Fruit fly (Drosophila melanogaster) whole organism, embryonic: Measurements from ENCODE around the gene elgi.

Experiments
- Adf1 ChIP-seq: fragments of 200-800 bp; sonication (Bioruptor generic); IDR thresholded peaks from 2 replicates; pipeline ENCODE4 v1.3.6; 2022; ENCODE audit warnings: missing biosample characterization, missing genetic modification characterization
- Atf6 ChIP-seq: fragments of 200-800 bp; sonication (Bioruptor generic); IDR thresholded peaks from 2 replicates; pipeline ENCODE4 v1.3.6; 2022; ENCODE audit warnings: missing biosample characterization, missing genetic modification characterization
- Bgb ChIP-seq: fragments of 200-800 bp; sonication (Bioruptor generic); IDR thresholded peaks from 2 replicates; pipeline ENCODE4 v1.3.6; 2022; ENCODE audit warnings: missing biosample characterization, missing genetic modification characterization; ENCODE audit not compliant: partially characterized antibody
- CG11560 ChIP-seq: fragments of 200-800 bp; sonication (Bioruptor generic); IDR thresholded peaks from 3 replicates; pipeline ENCODE4 v1.3.6; 2022; ENCODE audit warnings: missing biosample characterization, missing genetic modification characterization
- CG12391 ChIP-seq: fragments of 200-800 bp; sonication (Bioruptor generic); optimal IDR thresholded peaks from 3 replicates; lab custom pipeline; 2018; ENCODE audit warnings: missing biosample characterization, mild to moderate bottlenecking, missing genetic modification characterization, moderate library complexity
- CG12942 ChIP-seq: fragments of 200-800 bp; sonication (Bioruptor generic); optimal IDR thresholded peaks from 3 replicates; lab custom pipeline; 2016; ENCODE audit warnings: missing biosample characterization, missing genetic modification characterization
- CG15601 ChIP-seq: fragments of 200-800 bp; sonication (Bioruptor generic); optimal IDR thresholded peaks from 3 replicates; lab custom pipeline; 2019; ENCODE audit warnings: missing biosample characterization, mild to moderate bottlenecking, missing genetic modification characterization, moderate library complexity
- CG1603 ChIP-seq: fragments of 200-800 bp; sonication (Bioruptor generic); optimal IDR thresholded peaks from 2 replicates; lab custom pipeline; 2019; ENCODE audit warnings: missing biosample characterization, mild to moderate bottlenecking, missing genetic modification characterization, moderate library complexity
- CG16815 ChIP-seq: fragments of 200-800 bp; sonication (Bioruptor generic); optimal IDR thresholded peaks from 3 replicates; lab custom pipeline; 2017; ENCODE audit warnings: missing biosample characterization, mild to moderate bottlenecking, missing genetic modification characterization
- CG30403 ChIP-seq: fragments of 200-800 bp; sonication (Bioruptor generic); optimal IDR thresholded peaks from 3 replicates; lab custom pipeline; 2016; ENCODE audit warnings: missing biosample characterization, missing genetic modification characterization
- CG3847 ChIP-seq: fragments of 200-800 bp; sonication (Bioruptor generic); IDR thresholded peaks from 2 replicates; pipeline ENCODE4 v1.3.6; 2022; ENCODE audit warnings: missing biosample characterization, missing genetic modification characterization
- CG3995 ChIP-seq: fragments of 200-800 bp; sonication (Bioruptor generic); optimal IDR thresholded peaks from 3 replicates; lab custom pipeline; 2016; ENCODE audit warnings: missing biosample characterization, missing genetic modification characterization
- CG4404 ChIP-seq: fragments of 200-800 bp; sonication (Bioruptor generic); IDR thresholded peaks from 2 replicates; pipeline ENCODE4 v1.3.6; 2022; ENCODE audit warnings: missing biosample characterization, missing genetic modification characterization
- CG6854 ChIP-seq: fragments of 200-800 bp; sonication (Bioruptor generic); optimal IDR thresholded peaks from 3 replicates; lab custom pipeline; 2017; ENCODE audit warnings: missing biosample characterization, mild to moderate bottlenecking, missing genetic modification characterization
- CG7786 ChIP-seq: fragments of 200-800 bp; sonication (Bioruptor generic); optimal IDR thresholded peaks from 2 replicates; lab custom pipeline; 2016; ENCODE audit warnings: missing biosample characterization, missing genetic modification characterization
- CG9727 ChIP-seq: fragments of 200-800 bp; sonication (Bioruptor generic); optimal IDR thresholded peaks from 3 replicates; lab custom pipeline; 2017; ENCODE audit warnings: missing biosample characterization, mild to moderate bottlenecking, missing genetic modification characterization
- Camta ChIP-seq: fragments of 200-800 bp; sonication (Bioruptor generic); optimal IDR thresholded peaks from 2 replicates; lab custom pipeline; 2016; ENCODE audit warnings: missing biosample characterization, missing genetic modification characterization
- Doc2 ChIP-seq: fragments of 200-800 bp; sonication (Bioruptor generic); IDR thresholded peaks from 2 replicates; pipeline ENCODE4 v1.3.6; 2022; ENCODE audit warnings: missing biosample characterization, missing genetic modification characterization
- Doc3 ChIP-seq: fragments of 200-800 bp; sonication (Bioruptor generic); IDR thresholded peaks from 3 replicates; pipeline ENCODE4 v1.3.6; 2022; ENCODE audit warnings: missing biosample characterization, missing genetic modification characterization; ENCODE audit not compliant: partially characterized antibody
- HHEX ChIP-seq: fragments of 200-800 bp; sonication (Bioruptor generic); optimal IDR thresholded peaks from 3 replicates; lab custom pipeline; 2017; ENCODE audit warnings: missing biosample characterization, mild to moderate bottlenecking, missing genetic modification characterization, missing genetic modification reagents
- HmgD ChIP-seq: fragments of 200-800 bp; sonication (Bioruptor generic); optimal IDR thresholded peaks from 3 replicates; lab custom pipeline; 2016; ENCODE audit warnings: missing biosample characterization, missing genetic modification characterization
- Hr78 ChIP-seq, 2 experiments: fragments of 200-800 bp in 1 of 2; fragments of >200 bp in 1 of 2; sonication (Bioruptor generic) in 1 of 2; optimal IDR thresholded peaks; 2 replicates each; lab custom pipeline; 2017 to 2019; ENCODE audit warnings: missing biosample characterization in 2 of 2, missing genetic modification characterization in 2 of 2, mild to moderate bottlenecking in 1 of 2, moderate library complexity in 1 of 2
- Mes4 ChIP-seq: fragments of 200-800 bp; sonication (Bioruptor generic); optimal IDR thresholded peaks from 2 replicates; lab custom pipeline; 2016; ENCODE audit warnings: missing biosample characterization, missing genetic modification characterization
- NFAT ChIP-seq: fragments of 200-800 bp; sonication (Bioruptor generic); IDR thresholded peaks from 2 replicates; pipeline ENCODE4 v1.3.6; 2022; ENCODE audit warnings: missing biosample characterization, missing genetic modification characterization
- Optix ChIP-seq: fragments of 200-800 bp; sonication (Bioruptor generic); IDR thresholded peaks from 3 replicates; pipeline ENCODE4 v1.3.6; 2022; ENCODE audit warnings: missing biosample characterization, missing genetic modification characterization
- Rx ChIP-seq: fragments of 200-800 bp; sonication (Bioruptor generic); IDR thresholded peaks from 2 replicates; pipeline ENCODE4 v1.3.6; 2022; ENCODE audit warnings: missing biosample characterization, missing genetic modification characterization
- Six4 ChIP-seq: fragments of 200-800 bp; sonication (Bioruptor generic); optimal IDR thresholded peaks from 2 replicates; lab custom pipeline; 2016; ENCODE audit warnings: missing biosample characterization, missing genetic modification characterization
- Usf ChIP-seq: fragments of 200-800 bp; sonication (Bioruptor generic); optimal IDR thresholded peaks from 2 replicates; lab custom pipeline; 2017; ENCODE audit warnings: missing genotype, missing biosample characterization, missing genetic modification characterization
- bbx ChIP-seq: fragments of 200-800 bp; sonication (Bioruptor generic); IDR thresholded peaks from 2 replicates; pipeline ENCODE4 v1.3.6; 2022; ENCODE audit warnings: missing biosample characterization, missing genetic modification characterization; ENCODE audit not compliant: partially characterized antibody
- bowl ChIP-seq: fragments of 200-800 bp; sonication (Bioruptor generic); IDR thresholded peaks from 2 replicates; pipeline ENCODE4 v1.3.6; 2022; ENCODE audit warnings: missing biosample characterization, missing genetic modification characterization
- br ChIP-seq: fragments of >200 bp; optimal IDR thresholded peaks from 2 replicates; lab custom pipeline; 2017
- cato ChIP-seq: fragments of 200-800 bp; sonication (Bioruptor generic); optimal IDR thresholded peaks from 2 replicates; lab custom pipeline; 2016; ENCODE audit warnings: missing biosample characterization, missing genetic modification characterization, borderline replicate concordance
- da ChIP-seq: fragments of 200-800 bp; sonication (Bioruptor generic); optimal IDR thresholded peaks from 2 replicates; lab custom pipeline; 2016; ENCODE audit warnings: missing biosample characterization, missing genetic modification characterization
- dm ChIP-seq: fragments of 200-800 bp; sonication (Bioruptor generic); optimal IDR thresholded peaks from 3 replicates; lab custom pipeline; 2016; ENCODE audit warnings: missing biosample characterization, missing genetic modification characterization
- dpn ChIP-seq, 2 experiments: fragments of 200-800 bp; sonication (Bioruptor generic); optimal IDR thresholded peaks; 3 replicates each; lab custom pipeline; 2016; ENCODE audit warnings: missing biosample characterization in 2 of 2, missing genetic modification characterization in 2 of 2
- en ChIP-seq: fragments of 200-800 bp; sonication (Bioruptor generic); optimal IDR thresholded peaks from 2 replicates; lab custom pipeline; 2016; ENCODE audit warnings: missing biosample characterization, missing genetic modification characterization
- esg ChIP-seq: fragments of 200-800 bp; sonication (Bioruptor generic); conservative IDR thresholded peaks from 2 replicates; pipeline ENCODE4 v1.3.6; 2022; ENCODE audit warnings: missing biosample characterization, missing genetic modification characterization
- eve ChIP-seq, 2 experiments: fragments of >200 bp; optimal IDR thresholded peaks; 2 replicates each; lab custom pipeline; 2017; ENCODE audit warnings: missing biosample characterization in 2 of 2, missing genetic modification characterization in 2 of 2
- ftz-f1 ChIP-seq: fragments of 200-800 bp; sonication (Bioruptor generic); optimal IDR thresholded peaks from 2 replicates; lab custom pipeline; 2016; ENCODE audit warnings: missing biosample characterization, missing genetic modification characterization
- gro ChIP-seq: fragments of 200-800 bp; sonication (Bioruptor generic); optimal IDR thresholded peaks from 2 replicates; lab custom pipeline; 2016; ENCODE audit warnings: missing biosample characterization, missing genetic modification characterization
- lbe ChIP-seq: fragments of 200-800 bp; sonication (Bioruptor generic); optimal IDR thresholded peaks from 2 replicates; lab custom pipeline; 2016; ENCODE audit warnings: missing biosample characterization, mild to moderate bottlenecking, missing genetic modification characterization
- luna ChIP-seq: fragments of 200-800 bp; sonication (Bioruptor generic); optimal IDR thresholded peaks from 2 replicates; lab custom pipeline; 2016; ENCODE audit warnings: missing biosample characterization, missing genetic modification characterization
- onecut ChIP-seq: fragments of 200-800 bp; sonication (Bioruptor generic); IDR thresholded peaks from 2 replicates; pipeline ENCODE4 v1.3.6; 2022; ENCODE audit warnings: missing biosample characterization, missing genetic modification characterization
- pros ChIP-seq: fragments of 200-800 bp; sonication (Bioruptor generic); optimal IDR thresholded peaks from 3 replicates; lab custom pipeline; 2019; ENCODE audit warnings: missing biosample characterization, mild to moderate bottlenecking, missing genetic modification characterization, moderate library complexity
- rib ChIP-seq: fragments of 200-800 bp; sonication (Bioruptor generic); IDR thresholded peaks from 2 replicates; pipeline ENCODE4 v1.3.6; 2022; ENCODE audit warnings: missing biosample characterization, missing genetic modification characterization
- so ChIP-seq: fragments of 200-800 bp; sonication (Bioruptor generic); IDR thresholded peaks from 3 replicates; pipeline ENCODE4 v1.3.6; 2022; ENCODE audit warnings: missing biosample characterization, missing genetic modification characterization
- stwl ChIP-seq: fragments of 200-800 bp; sonication (Bioruptor generic); optimal IDR thresholded peaks from 3 replicates; lab custom pipeline; 2018; ENCODE audit warnings: missing biosample characterization, mild to moderate bottlenecking, missing genetic modification characterization, moderate library complexity
- tll ChIP-seq, 2 experiments: fragments of 200-800 bp in 1 of 2; fragments of >200 bp in 1 of 2; sonication (Bioruptor generic) in 1 of 2; optimal IDR thresholded peaks; 2 replicates each; lab custom pipeline; 2017 to 2019; ENCODE audit warnings: missing biosample characterization in 2 of 2, missing genetic modification characterization in 2 of 2, mild to moderate bottlenecking in 1 of 2, moderate library complexity in 1 of 2
- toy ChIP-seq: fragments of 200-800 bp; sonication (Bioruptor generic); IDR thresholded peaks from 2 replicates; pipeline ENCODE4 v1.3.6; 2022; ENCODE audit warnings: missing biosample characterization, missing genetic modification characterization
- unc-4 ChIP-seq: fragments of 200-800 bp; sonication (Bioruptor generic); IDR thresholded peaks from 2 replicates; pipeline ENCODE4 v1.3.6; 2022; ENCODE audit warnings: missing biosample characterization, missing genetic modification characterization; ENCODE audit not compliant: partially characterized antibody
- vfl ChIP-seq: fragments of 200-800 bp; sonication (Bioruptor generic); optimal IDR thresholded peaks from 2 replicates; lab custom pipeline; 2016; ENCODE audit warnings: missing biosample characterization, missing genetic modification characterization

Gene elgi

DNA sequence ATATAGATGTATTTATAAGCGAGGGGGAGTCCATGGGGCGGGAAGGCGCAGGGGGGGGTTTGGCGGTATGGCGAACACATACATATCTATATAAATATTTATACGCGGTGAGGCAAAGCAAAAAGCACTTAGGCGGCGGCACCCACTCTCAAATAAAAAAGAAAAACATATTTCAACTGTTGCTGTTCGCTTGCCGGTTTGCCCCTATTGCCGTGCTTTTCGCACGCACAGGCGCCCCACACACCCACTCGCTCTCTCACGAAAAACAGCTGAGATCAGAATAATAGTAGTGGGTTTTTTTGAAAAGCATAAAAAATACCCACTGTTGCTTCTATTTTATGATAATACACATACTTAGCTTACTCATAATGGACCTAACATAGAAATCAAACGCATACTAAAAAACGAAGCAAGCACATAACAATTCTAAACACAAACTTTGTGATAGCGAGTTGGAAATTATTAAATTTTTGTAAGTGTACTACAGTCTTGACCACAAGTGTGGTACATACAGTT lies 44.9 kb downstream of the elgi start (continued):
- TF ChIP-seq unc-4 (GFP tag; lab: Robert Waterston, UW) (no peak), CG1603 (tag; lab: Kevin White, UChicago) (peak; percentile 55), br (lab: Kevin White, UChicago) (no peak), Optix (GFP tag; lab: Robert Waterston, UW) (no peak), dm (GFP tag; lab: Kevin White, UChicago) (peak; percentile 28), CG30403 (GFP tag; lab: Kevin White, UChicago) (peak; percentile 83), rib (GFP tag; lab: Robert Waterston, UW) (peak; percentile 63), Camta (GFP tag; lab: Kevin White, UChicago) (peak; percentile 67), so (GFP tag; lab: Robert Waterston, UW) (peak; percentile 69; the same call in 1 of the 3 replicates), esg (peak; percentile 60; the same call in 1 of the 2 replicates), CG6854 (peak; percentile 69), gro (GFP tag; lab: Kevin White, UChicago) (peak; percentile 90), CG9727 (GFP tag; lab: Kevin White, UChicago) (peak; percentile 81), Doc3 (GFP tag; lab: Robert Waterston, UW) (no peak), bbx (GFP tag; lab: Robert Waterston, UW) (no peak), dpn (GFP tag; optimal IDR thresholded peaks at IDR 0.05; lab: Kevin White, UChicago) (peak; percentile 67 to 85), CG15601 (peak; percentile 26), Six4 (GFP tag; lab: Kevin White, UChicago) (no peak), da (GFP tag; lab: Kevin White, UChicago) (peak; percentile 50), Hr78 (GFP tag; optimal IDR thresholded peaks at IDR 0.05; lab: Kevin White, UChicago) (peak in 1 of 2 experiments; percentile 33), CG12391 (tag; lab: Kevin White, UChicago) (peak; percentile 72), luna (GFP tag; lab: Kevin White, UChicago) (peak; percentile 85), CG3995 (GFP tag; lab: Kevin White, UChicago) (peak; percentile 50), Mes4 (peak; percentile 42), Usf (GFP tag; lab: Kevin White, UChicago) (peak; percentile 55), tll (GFP tag; optimal IDR thresholded peaks at IDR 0.05; lab: Kevin White, UChicago) (no peak), CG11560 (tag; lab: Robert Waterston, UW) (no peak), Adf1 (GFP tag; lab: Robert Waterston, UW) (peak; percentile 60; the same call in 1 of the 2 replicates), Doc2 (GFP tag; lab: Robert Waterston, UW) (no peak), Rx (GFP tag; lab: Robert Waterston, UW) (no peak), ftz-f1 (GFP tag; lab: Kevin White, UChicago) (no peak), lbe (GFP tag; lab: Kevin White, UChicago) (no peak), cato (GFP tag; lab: Kevin White, UChicago) (peak; percentile 19), onecut (GFP tag; lab: Robert Waterston, UW) (peak; percentile 22; the same call in 1 of the 2 replicates), eve (GFP tag; optimal IDR thresholded peaks at IDR 0.05; lab: Kevin White, UChicago) (peak in 1 of 2 experiments; percentile 85), NFAT (no peak), CG12942 (peak; percentile 45), Atf6 (GFP tag; lab: Robert Waterston, UW) (peak; percentile 92), pros (GFP tag; lab: Kevin White, UChicago) (no peak), stwl (tag; lab: Kevin White, UChicago) (no peak), toy (0 out of 2 replicates have a peak, but pooled peaks have one; percentile 9), bowl (no peak), en (GFP tag; lab: Kevin White, UChicago) (peak; percentile 43), HHEX (GFP tag; lab: Kevin White, UChicago) (peak; percentile 62), CG4404 (GFP tag; lab: Robert Waterston, UW) (no peak), CG3847 (GFP tag; lab: Robert Waterston, UW) (peak; percentile 69), vfl (peak; percentile 65), CG7786 (GFP tag; lab: Kevin White, UChicago) (peak; percentile 84), CG16815 (GFP tag; lab: Kevin White, UChicago) (peak; percentile 50), HmgD (GFP tag; lab: Kevin White, UChicago) (peak; percentile 72), Bgb (peak; percentile 44; the same call in 1 of the 2 replicates)
